Fruit fly (Drosophila melanogaster) whole organism, prepupa: ENCODE data around the gene CG14864.
A peak's percentile ranks its signal among the peaks of the same experiment; 100 is the strongest.

Source experiments
- Blimp-1 ChIP-seq: fragments of 200-800 bp; sonication (Bioruptor generic); optimal IDR thresholded peaks from 3 replicates; lab custom pipeline; 2017; ENCODE audit warnings: missing biosample characterization, missing genetic modification characterization, mild to moderate bottlenecking, moderate library complexity, missing genetic modification reagents
- CG31627 ChIP-seq: fragments of 200-800 bp; sonication (Bioruptor generic); optimal IDR thresholded peaks from 3 replicates; lab custom pipeline; 2016; ENCODE audit warnings: missing biosample characterization, missing genetic modification characterization
- CG6276 ChIP-seq: fragments of 200-800 bp; sonication (Bioruptor generic); optimal IDR thresholded peaks from 2 replicates; lab custom pipeline; 2017; ENCODE audit warnings: missing biosample characterization, mild to moderate bottlenecking, missing genetic modification characterization
- CG6854 ChIP-seq: fragments of 200-800 bp; sonication (Bioruptor generic); optimal IDR thresholded peaks from 2 replicates; lab custom pipeline; 2017; ENCODE audit warnings: missing biosample characterization, mild to moderate bottlenecking, missing genetic modification characterization
- Lpt ChIP-seq: fragments of 200-800 bp; sonication (Bioruptor generic); optimal IDR thresholded peaks from 3 replicates; lab custom pipeline; 2016; ENCODE audit warnings: missing biosample characterization, missing genetic modification characterization
- ss ChIP-seq, 2 experiments: fragments of 200-800 bp; sonication (Bioruptor generic); optimal IDR thresholded peaks; 2 replicates in 1 of 2; 3 replicates in 1 of 2; lab custom pipeline; 2017 to 2018; ENCODE audit warnings: mild to moderate bottlenecking in 2 of 2, missing biosample characterization in 2 of 2, missing genetic modification characterization in 2 of 2, moderate library complexity in 1 of 2

DNA sequence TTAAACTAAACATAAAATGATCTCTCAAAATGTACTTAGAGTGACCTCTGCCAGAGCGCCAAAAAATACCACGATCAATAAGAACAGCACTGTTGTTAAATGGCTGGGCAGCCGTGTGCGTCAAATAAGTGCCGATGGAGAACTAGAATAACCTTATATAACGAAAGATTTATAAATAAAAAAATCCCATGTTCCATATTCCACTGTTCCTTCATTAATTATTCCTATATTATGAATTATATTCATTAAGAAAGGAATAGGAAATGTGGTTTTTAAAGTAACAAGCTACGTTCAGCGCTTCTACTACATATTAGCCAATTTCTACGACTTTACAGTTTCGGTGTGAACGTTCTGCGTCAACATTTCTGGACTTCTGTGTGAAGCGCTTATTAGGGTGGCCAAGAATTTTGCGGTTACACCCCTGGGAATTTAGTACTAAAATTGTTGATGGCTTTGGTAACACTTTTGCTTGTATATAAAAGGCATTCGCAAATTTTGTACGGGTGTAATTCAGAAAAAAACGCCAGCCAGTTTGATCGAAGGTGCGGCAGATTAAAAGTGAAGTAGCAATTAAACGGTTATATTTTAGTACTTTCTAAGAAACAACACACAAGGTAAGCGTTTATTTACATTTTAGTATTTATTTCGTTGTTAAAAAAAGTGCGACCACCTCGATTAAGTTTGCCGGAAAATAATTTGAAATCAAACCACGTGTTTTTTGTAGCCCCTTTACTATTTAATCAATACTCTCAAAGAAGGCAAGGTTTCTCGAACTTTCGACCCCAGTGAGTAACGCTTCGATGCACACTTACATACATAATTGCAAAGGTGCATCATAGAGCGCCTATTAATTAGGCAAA, 25.9 kb downstream of the CG14864 start, which contains the start of the genes tefu and Hsc70-4:
- TF ChIP-seq CG31627 (GFP tag; lab: Kevin White, UChicago), result peak; percentile 87
- TF ChIP-seq Blimp-1 (GFP tag; lab: Kevin White, UChicago), result peak; percentile 1
- TF ChIP-seq CG6854 (GFP tag; lab: Kevin White, UChicago), result peak; percentile 26
- no peak for TF ChIP-seq ss (GFP tag; optimal IDR thresholded peaks at IDR 0.05; lab: Kevin White, UChicago)
- no peak for TF ChIP-seq Lpt
- no peak for TF ChIP-seq CG6276 (GFP tag; lab: Kevin White, UChicago)
